Fruit fly (Drosophila melanogaster) whole organism, embryonic: ENCODE data around the gene CG9682.

ENCODE experiments used
- Awh ChIP-seq: fragments of 200-800 bp; sonication (Bioruptor generic); IDR thresholded peaks from 2 replicates; pipeline ENCODE4, ENCODE4 v1.3.6; 2022; ENCODE audit warnings: missing biosample characterization, missing genetic modification characterization
- Bdp1 ChIP-seq: fragments of 200-800 bp; sonication (Bioruptor generic); optimal IDR thresholded peaks from 3 replicates; lab custom pipeline; 2016; ENCODE audit warnings: missing biosample characterization, missing genetic modification characterization
- BtbVII ChIP-seq: fragments of 200-800 bp; sonication (Bioruptor generic); optimal IDR thresholded peaks from 3 replicates; lab custom pipeline; 2017; ENCODE audit warnings: missing biosample characterization, mild to moderate bottlenecking, missing genetic modification characterization
- CG10543 ChIP-seq: fragments of 200-800 bp; sonication (Bioruptor generic); optimal IDR thresholded peaks from 3 replicates; lab custom pipeline; 2017; ENCODE audit warnings: missing biosample characterization, mild to moderate bottlenecking, missing genetic modification characterization, moderate library complexity
- CG11695 ChIP-seq: fragments of 200-800 bp; sonication (Bioruptor generic); IDR thresholded peaks from 3 replicates; pipeline ENCODE4 v1.3.6; 2022; ENCODE audit warnings: missing biosample characterization, missing genetic modification characterization
- CG12071 ChIP-seq: fragments of 200-800 bp; sonication (Bioruptor generic); optimal IDR thresholded peaks from 3 replicates; lab custom pipeline; 2018; ENCODE audit warnings: missing biosample characterization, mild to moderate bottlenecking, missing genetic modification characterization
- CG12104 ChIP-seq: fragments of 200-800 bp; sonication (Bioruptor generic); optimal IDR thresholded peaks from 3 replicates; lab custom pipeline; 2016; ENCODE audit warnings: missing biosample characterization, missing genetic modification characterization
- CG13123 ChIP-seq: fragments of 200-800 bp; sonication (Bioruptor generic); optimal IDR thresholded peaks from 2 replicates; lab custom pipeline; 2016; ENCODE audit warnings: missing biosample characterization, missing genetic modification characterization
- CG13296 ChIP-seq: fragments of 200-800 bp; sonication (Bioruptor generic); optimal IDR thresholded peaks from 3 replicates; lab custom pipeline; 2018; ENCODE audit warnings: missing biosample characterization, mild to moderate bottlenecking, missing genetic modification characterization
- CG14965 ChIP-seq: fragments of 200-800 bp; sonication (Bioruptor generic); optimal IDR thresholded peaks from 2 replicates; lab custom pipeline; 2016; ENCODE audit warnings: missing biosample characterization, missing genetic modification characterization, borderline replicate concordance
- CG15601 ChIP-seq: fragments of 200-800 bp; sonication (Bioruptor generic); optimal IDR thresholded peaks from 3 replicates; lab custom pipeline; 2019; ENCODE audit warnings: missing biosample characterization, mild to moderate bottlenecking, missing genetic modification characterization, moderate library complexity
- CG17385 ChIP-seq: fragments of 200-800 bp; sonication (Bioruptor generic); optimal IDR thresholded peaks from 3 replicates; lab custom pipeline; 2018; ENCODE audit warnings: missing biosample characterization, mild to moderate bottlenecking, missing genetic modification characterization
- CG18011 ChIP-seq: fragments of 200-800 bp; sonication (Bioruptor generic); optimal IDR thresholded peaks from 2 replicates; lab custom pipeline; 2017; ENCODE audit warnings: missing biosample characterization, missing genetic modification characterization, mild to moderate bottlenecking, moderate library complexity, missing genotype
- CG1832 ChIP-seq: fragments of 200-800 bp; sonication (Bioruptor generic); optimal IDR thresholded peaks from 2 replicates; lab custom pipeline; 2017; ENCODE audit warnings: missing biosample characterization, mild to moderate bottlenecking, missing genetic modification characterization, inconsistent platforms
- CG2129 ChIP-seq: fragments of 200-800 bp; sonication (Bioruptor generic); IDR thresholded peaks from 2 replicates; pipeline ENCODE4 v1.3.6; 2022; ENCODE audit warnings: missing biosample characterization, missing genetic modification characterization; ENCODE audit not compliant: partially characterized antibody
- CG2712 ChIP-seq: fragments of 200-800 bp; optimal IDR thresholded peaks from 3 replicates; lab custom pipeline; 2019; ENCODE audit warnings: missing biosample characterization, mild to moderate bottlenecking, missing genetic modification characterization, moderate library complexity
- CG33213 ChIP-seq: fragments of 200-800 bp; sonication (Bioruptor generic); optimal IDR thresholded peaks from 3 replicates; lab custom pipeline; 2016; ENCODE audit warnings: missing biosample characterization, missing genetic modification characterization
- CG33557 ChIP-seq: fragments of 200-800 bp; sonication (Bioruptor generic); optimal IDR thresholded peaks from 2 replicates; lab custom pipeline; 2019; ENCODE audit warnings: missing biosample characterization, mild to moderate bottlenecking, missing genetic modification characterization, moderate library complexity
- CG4328 ChIP-seq: fragments of 200-800 bp; sonication (Bioruptor generic); optimal IDR thresholded peaks from 3 replicates; lab custom pipeline; 2017; ENCODE audit warnings: missing biosample characterization, missing genetic modification reagents, missing genetic modification characterization
- CG4424 ChIP-seq: fragments of 200-800 bp; sonication (Bioruptor generic); optimal IDR thresholded peaks from 3 replicates; lab custom pipeline; 2016; ENCODE audit warnings: missing biosample characterization, missing genetic modification characterization
- CG4820 ChIP-seq: fragments of 200-800 bp; sonication (Bioruptor generic); optimal IDR thresholded peaks from 3 replicates; lab custom pipeline; 2016; ENCODE audit warnings: missing biosample characterization, missing genetic modification characterization
- CG6854 ChIP-seq: fragments of 200-800 bp; sonication (Bioruptor generic); optimal IDR thresholded peaks from 3 replicates; lab custom pipeline; 2017; ENCODE audit warnings: missing biosample characterization, mild to moderate bottlenecking, missing genetic modification characterization
- CG9437 ChIP-seq: fragments of 200-800 bp; sonication (Bioruptor generic); optimal IDR thresholded peaks from 2 replicates; lab custom pipeline; 2018; ENCODE audit warnings: missing biosample characterization, mild to moderate bottlenecking, missing genetic modification characterization
- Chrac-16 ChIP-seq: fragments of 200-800 bp; sonication (Bioruptor generic); optimal IDR thresholded peaks from 3 replicates; lab custom pipeline; 2016; ENCODE audit warnings: missing biosample characterization, missing genetic modification characterization
- Ets65A ChIP-seq: fragments of 200-800 bp; sonication (Bioruptor generic); peaks from one replicate; lab custom pipeline; 2016; ENCODE audit warnings: missing biosample characterization, missing genetic modification characterization
- Ets97D ChIP-seq: fragments of 200-800 bp; sonication (Bioruptor generic); optimal IDR thresholded peaks from 3 replicates; lab custom pipeline; 2016; ENCODE audit warnings: missing biosample characterization, missing genetic modification characterization
- HLH4C ChIP-seq: fragments of 200-800 bp; sonication (Bioruptor generic); IDR thresholded peaks from 3 replicates; pipeline ENCODE4 v1.3.6; 2022; ENCODE audit warnings: missing biosample characterization, missing genetic modification characterization; ENCODE audit not compliant: partially characterized antibody
- Meics ChIP-seq: fragments of 200-800 bp; sonication (Bioruptor generic); optimal IDR thresholded peaks from 2 replicates; lab custom pipeline; 2017; ENCODE audit warnings: missing biosample characterization, mild to moderate bottlenecking, missing genetic modification characterization
- Mes4 ChIP-seq: fragments of 200-800 bp; sonication (Bioruptor generic); optimal IDR thresholded peaks from 2 replicates; lab custom pipeline; 2016; ENCODE audit warnings: missing biosample characterization, missing genetic modification characterization
- Optix ChIP-seq: fragments of 200-800 bp; sonication (Bioruptor generic); IDR thresholded peaks from 3 replicates; pipeline ENCODE4 v1.3.6; 2022; ENCODE audit warnings: missing biosample characterization, missing genetic modification characterization
- Poxn ChIP-seq: fragments of 200-800 bp; sonication (Bioruptor generic); IDR thresholded peaks from 2 replicates; pipeline ENCODE4 v1.3.6; 2022; ENCODE audit warnings: missing biosample characterization, missing genetic modification characterization
- Sin3A ChIP-seq: fragments of >200 bp; optimal IDR thresholded peaks from 2 replicates; lab custom pipeline; 2018
- Sox100B ChIP-seq: fragments of 200-800 bp; sonication (Bioruptor generic); optimal IDR thresholded peaks from 3 replicates; lab custom pipeline; 2018; ENCODE audit warnings: missing biosample characterization, mild to moderate bottlenecking, missing genetic modification characterization
- Usf ChIP-seq: fragments of 200-800 bp; sonication (Bioruptor generic); optimal IDR thresholded peaks from 2 replicates; lab custom pipeline; 2017; ENCODE audit warnings: missing genotype, missing biosample characterization, missing genetic modification characterization
- Xrp1 ChIP-seq: fragments of 200-800 bp; sonication (Bioruptor generic); IDR thresholded peaks from 2 replicates; pipeline ENCODE4 v1.3.6; 2022; ENCODE audit warnings: missing biosample characterization, missing genetic modification characterization
- al ChIP-seq: fragments of 200-800 bp; sonication (Bioruptor generic); IDR thresholded peaks from 2 replicates; pipeline ENCODE4 v1.3.6; 2022; ENCODE audit warnings: missing biosample characterization, missing genetic modification characterization
- ase ChIP-seq: fragments of 200-800 bp; sonication (Bioruptor generic); IDR thresholded peaks from 3 replicates; pipeline ENCODE4 v1.3.6; 2022; ENCODE audit warnings: missing biosample characterization, missing genetic modification characterization
- chm ChIP-seq: fragments of 200-800 bp; sonication (Bioruptor generic); IDR thresholded peaks from 2 replicates; pipeline ENCODE4 v1.3.6; 2022; ENCODE audit warnings: missing biosample characterization, missing genetic modification characterization
- croc ChIP-seq: fragments of 200-800 bp; sonication (Bioruptor generic); conservative IDR thresholded peaks from 3 replicates; pipeline ENCODE4 v1.3.6; 2022; ENCODE audit warnings: missing biosample characterization, missing genetic modification characterization
- emc ChIP-seq: fragments of 200-800 bp; sonication (Bioruptor generic); optimal IDR thresholded peaks from 2 replicates; lab custom pipeline; 2016; ENCODE audit warnings: missing biosample characterization, missing genetic modification characterization
- h ChIP-seq: fragments of >200 bp; optimal IDR thresholded peaks from 2 replicates; lab custom pipeline; 2017
- ind ChIP-seq: fragments of 200-800 bp; sonication (Bioruptor generic); optimal IDR thresholded peaks from 3 replicates; lab custom pipeline; 2016; ENCODE audit warnings: missing biosample characterization, missing genetic modification characterization
- jing ChIP-seq: fragments of 200-800 bp; sonication (Bioruptor generic); optimal IDR thresholded peaks from 2 replicates; lab custom pipeline; 2018; ENCODE audit warnings: missing biosample characterization, mild to moderate bottlenecking, missing genetic modification characterization
- onecut ChIP-seq: fragments of 200-800 bp; sonication (Bioruptor generic); IDR thresholded peaks from 2 replicates; pipeline ENCODE4 v1.3.6; 2022; ENCODE audit warnings: missing biosample characterization, missing genetic modification characterization
- p53 ChIP-seq: fragments of 200-800 bp; sonication (Bioruptor generic); optimal IDR thresholded peaks from 2 replicates; lab custom pipeline; 2016; ENCODE audit warnings: missing biosample characterization, missing genetic modification characterization
- prd ChIP-seq, 3 experiments: fragments of >200 bp in 2 of 3; fragments of 200-800 bp in 1 of 3; sonication (Bioruptor generic) in 1 of 3; optimal IDR thresholded peaks in 2 of 3; IDR thresholded peaks in 1 of 3; 2 replicates in 2 of 3; 3 replicates in 1 of 3; pipeline versions ENCODE4 v1.3.6 to Lab custom; 2017 to 2022; ENCODE audit warnings: missing biosample characterization in 1 of 3, missing genetic modification characterization in 1 of 3
- seq ChIP-seq: fragments of 200-800 bp; sonication (Bioruptor generic); IDR thresholded peaks from 2 replicates; pipeline ENCODE4 v1.3.6; 2022; ENCODE audit warnings: missing biosample characterization, missing genetic modification characterization
- sim ChIP-seq: fragments of 200-800 bp; sonication (Bioruptor generic); IDR thresholded peaks from 2 replicates; pipeline ENCODE4 v1.3.6; 2022; ENCODE audit warnings: missing biosample characterization, missing genetic modification characterization
- sna ChIP-seq: fragments of 200-800 bp; sonication (Bioruptor generic); IDR thresholded peaks from 2 replicates; pipeline ENCODE4 v1.3.6; 2022; ENCODE audit warnings: missing biosample characterization, missing genetic modification characterization; ENCODE audit not compliant: partially characterized antibody
- tll ChIP-seq, 2 experiments: fragments of 200-800 bp in 1 of 2; fragments of >200 bp in 1 of 2; sonication (Bioruptor generic) in 1 of 2; optimal IDR thresholded peaks; 2 replicates each; lab custom pipeline; 2017 to 2019; ENCODE audit warnings: missing biosample characterization in 2 of 2, missing genetic modification characterization in 2 of 2, mild to moderate bottlenecking in 1 of 2, moderate library complexity in 1 of 2
- usp ChIP-seq: fragments of >200 bp; optimal IDR thresholded peaks from 2 replicates; lab custom pipeline; 2017; ENCODE audit warnings: missing biosample characterization, missing genetic modification characterization
- zf30C ChIP-seq: fragments of 200-800 bp; sonication (Bioruptor generic); optimal IDR thresholded peaks from 3 replicates; lab custom pipeline; 2018; ENCODE audit warnings: missing biosample characterization, mild to moderate bottlenecking, missing genetic modification characterization

CG9682 gene

dm6 chr3R:30235253-30235652 is 15.5 kb upstream of the CG9682 start (continued):
- no peak for TF ChIP-seq Chrac-16 (GFP tag; lab: Kevin White, UChicago)
- TF ChIP-seq onecut (GFP tag; lab: Robert Waterston, UW) = peak; percentile 40; the same call in 1 of the 2 replicates
- TF ChIP-seq CG14965 (GFP tag; lab: Kevin White, UChicago) = no peak
- no peak for TF ChIP-seq sna (GFP tag; lab: Robert Waterston, UW)
- TF ChIP-seq CG9437 (GFP tag; lab: Kevin White, UChicago) = peak; percentile 2
- TF ChIP-seq zf30C (GFP tag; lab: Kevin White, UChicago) = no peak
- TF ChIP-seq Optix = no peak
- TF ChIP-seq prd (optimal IDR thresholded peaks at IDR 0.05; lab: Kevin White, UChicago) = no peak
- TF ChIP-seq prd (GFP tag; IDR thresholded peaks at IDR 0.05; lab: Robert Waterston, UW) = peak; percentile 55
- TF ChIP-seq CG10543 = no peak
- TF ChIP-seq Mes4 = no peak
- TF ChIP-seq al = no peak
- TF ChIP-seq CG4424 = no peak
- TF ChIP-seq CG17385 = peak; percentile 31
- no peak for TF ChIP-seq Ets65A
- TF ChIP-seq Ets97D = no peak
- TF ChIP-seq Poxn (GFP tag; lab: Robert Waterston, UW) = no peak
- TF ChIP-seq Usf (GFP tag; lab: Kevin White, UChicago) = no peak
- no peak for TF ChIP-seq CG33557 (GFP tag; lab: Kevin White, UChicago)
- TF ChIP-seq CG13123 (GFP tag; lab: Kevin White, UChicago) = no peak
- TF ChIP-seq ind = peak; percentile 8
- TF ChIP-seq CG12104 (GFP tag; lab: Kevin White, UChicago) = no peak
- TF ChIP-seq CG1832 (GFP tag; lab: Kevin White, UChicago) = no peak
- TF ChIP-seq croc (GFP tag; lab: Robert Waterston, UW) = no peak
- TF ChIP-seq Bdp1 (GFP tag; lab: Kevin White, UChicago) = no peak
- TF ChIP-seq h (lab: Kevin White, UChicago) = no peak
- TF ChIP-seq CG11695 = 0 out of 3 replicates have a peak, but pooled peaks have one; percentile 36
- no peak for TF ChIP-seq emc (GFP tag; lab: Kevin White, UChicago)
- TF ChIP-seq usp (GFP tag; lab: Kevin White, UChicago) = no peak
- no peak for TF ChIP-seq Awh (GFP tag; lab: Robert Waterston, UW)
- TF ChIP-seq CG33213 = no peak
- TF ChIP-seq Xrp1 = peak; percentile 68; the same call in 1 of the 2 replicates
- no peak for TF ChIP-seq sim (GFP tag; lab: Robert Waterston, UW)
- no peak for TF ChIP-seq chm (GFP tag; lab: Robert Waterston, UW)
- no peak for TF ChIP-seq tll (GFP tag; optimal IDR thresholded peaks at IDR 0.05; lab: Kevin White, UChicago)
- no peak for TF ChIP-seq BtbVII (GFP tag; lab: Kevin White, UChicago)
- TF ChIP-seq CG12071 (GFP tag; lab: Kevin White, UChicago) = no peak
- peak; percentile 30 for TF ChIP-seq CG15601 (tag; lab: Kevin White, UChicago)
- TF ChIP-seq Sox100B (GFP tag; lab: Kevin White, UChicago) = peak; percentile 8
- TF ChIP-seq p53 = no peak
- no peak for TF ChIP-seq CG4328 (GFP tag; lab: Kevin White, UChicago)
- no peak for TF ChIP-seq CG4820 (GFP tag; lab: Kevin White, UChicago)
- TF ChIP-seq HLH4C (GFP tag; lab: Robert Waterston, UW) = no peak
- TF ChIP-seq Meics (GFP tag; lab: Kevin White, UChicago) = peak; percentile 8
- TF ChIP-seq ase = no peak
- no peak for TF ChIP-seq Sin3A (lab: Kevin White, UChicago)
- TF ChIP-seq CG2129 (GFP tag; lab: Robert Waterston, UW) = no peak
- TF ChIP-seq seq (GFP tag; lab: Robert Waterston, UW) = no peak
- peak; percentile 40 for TF ChIP-seq CG2712 (tag; lab: Kevin White, UChicago)
- no peak for TF ChIP-seq CG13296 (GFP tag; lab: Kevin White, UChicago)
- no peak for TF ChIP-seq jing (GFP tag; lab: Kevin White, UChicago)
- TF ChIP-seq CG18011 (GFP tag; lab: Kevin White, UChicago) = no peak
- no peak for TF ChIP-seq CG6854 (GFP tag; lab: Kevin White, UChicago)
